Fruit fly (Drosophila melanogaster) whole organism, prepupa: ENCODE data around the gene CG13403.

Experiments
- Blimp-1 ChIP-seq: fragments of 200-800 bp; sonication (Bioruptor generic); optimal IDR thresholded peaks from 3 replicates; lab custom pipeline; 2017; ENCODE audit warnings: missing biosample characterization, missing genetic modification characterization, mild to moderate bottlenecking, moderate library complexity, missing genetic modification reagents
- CG10669 ChIP-seq: fragments of 200-800 bp; sonication (Bioruptor generic); optimal IDR thresholded peaks from 3 replicates; lab custom pipeline; 2018; ENCODE audit warnings: missing biosample characterization, mild to moderate bottlenecking, missing genetic modification characterization, moderate library complexity
- CG11294 ChIP-seq: fragments of 200-800 bp; sonication (Bioruptor generic); IDR thresholded peaks from 2 replicates; pipeline ENCODE4 v1.3.6; 2022; ENCODE audit warnings: missing biosample characterization, missing genetic modification characterization
- CG11762 ChIP-seq: fragments of 200-800 bp; sonication (Bioruptor generic); optimal IDR thresholded peaks from 3 replicates; lab custom pipeline; 2016; ENCODE audit warnings: missing biosample characterization, missing genetic modification characterization; ENCODE audit not compliant: insufficient read depth
- CG11902 ChIP-seq: fragments of 200-800 bp; sonication (Bioruptor generic); optimal IDR thresholded peaks from 3 replicates; lab custom pipeline; 2016; ENCODE audit warnings: missing biosample characterization, missing genetic modification characterization
- CG15336 ChIP-seq: fragments of 200-800 bp; sonication (Bioruptor generic); IDR thresholded peaks from 2 replicates; pipeline ENCODE4 v1.3.6; 2022; ENCODE audit warnings: missing biosample characterization, missing genetic modification characterization
- CG1621 ChIP-seq: fragments of 200-800 bp; sonication (Bioruptor generic); optimal IDR thresholded peaks from 3 replicates; lab custom pipeline; 2018; ENCODE audit warnings: missing biosample characterization, mild to moderate bottlenecking, missing genetic modification characterization
- CG16779 ChIP-seq: fragments of 200-800 bp; sonication (Bioruptor generic); optimal IDR thresholded peaks from 3 replicates; lab custom pipeline; 2017; ENCODE audit warnings: missing biosample characterization, mild to moderate bottlenecking, missing genetic modification characterization
- CG3032 ChIP-seq: fragments of 200-800 bp; optimal IDR thresholded peaks from 2 replicates; lab custom pipeline; 2019; ENCODE audit warnings: missing biosample characterization, mild to moderate bottlenecking, missing genetic modification characterization, moderate library complexity
- CG32006 ChIP-seq: fragments of 200-800 bp; sonication (Bioruptor generic); optimal IDR thresholded peaks from 3 replicates; lab custom pipeline; 2017; ENCODE audit warnings: missing biosample characterization, mild to moderate bottlenecking, missing genetic modification characterization
- CG34406 ChIP-seq: fragments of 200-800 bp; sonication (Bioruptor generic); optimal IDR thresholded peaks from 3 replicates; lab custom pipeline; 2016; ENCODE audit warnings: missing biosample characterization, missing genetic modification characterization
- CG3919 ChIP-seq: fragments of 200-800 bp; sonication (Bioruptor generic); optimal IDR thresholded peaks from 3 replicates; lab custom pipeline; 2016; ENCODE audit warnings: missing biosample characterization, missing genetic modification characterization
- CG4318 ChIP-seq: fragments of 200-800 bp; sonication (Bioruptor generic); optimal IDR thresholded peaks from 3 replicates; lab custom pipeline; 2017; ENCODE audit warnings: missing biosample characterization, mild to moderate bottlenecking, missing genetic modification characterization
- CG6163 ChIP-seq: fragments of 200-800 bp; sonication (Bioruptor generic); IDR thresholded peaks from 3 replicates; pipeline ENCODE4 v1.3.6; 2022; ENCODE audit warnings: missing biosample characterization, missing genetic modification characterization
- CG6276 ChIP-seq: fragments of 200-800 bp; sonication (Bioruptor generic); optimal IDR thresholded peaks from 2 replicates; lab custom pipeline; 2017; ENCODE audit warnings: missing biosample characterization, mild to moderate bottlenecking, missing genetic modification characterization
- CG6792 ChIP-seq: fragments of 200-800 bp; sonication (Bioruptor generic); optimal IDR thresholded peaks from 3 replicates; lab custom pipeline; 2016; ENCODE audit warnings: missing biosample characterization, missing genetic modification characterization
- CG6808 ChIP-seq: fragments of 200-800 bp; sonication (Bioruptor generic); optimal IDR thresholded peaks from 3 replicates; lab custom pipeline; 2017; ENCODE audit warnings: missing biosample characterization, missing genetic modification characterization, mild to moderate bottlenecking, moderate library complexity, missing genetic modification reagents
- CG6854 ChIP-seq: fragments of 200-800 bp; sonication (Bioruptor generic); optimal IDR thresholded peaks from 2 replicates; lab custom pipeline; 2017; ENCODE audit warnings: missing biosample characterization, mild to moderate bottlenecking, missing genetic modification characterization
- CG7368 ChIP-seq: fragments of 200-800 bp; sonication (Bioruptor generic); optimal IDR thresholded peaks from 3 replicates; lab custom pipeline; 2016; ENCODE audit warnings: missing biosample characterization, missing genetic modification characterization
- CG8119 ChIP-seq: fragments of 200-800 bp; sonication (Bioruptor generic); IDR thresholded peaks from 3 replicates; pipeline ENCODE4 v1.3.6; 2022; ENCODE audit warnings: missing biosample characterization, missing genetic modification characterization
- CG8319 ChIP-seq: fragments of 200-800 bp; sonication (Bioruptor generic); optimal IDR thresholded peaks from 3 replicates; lab custom pipeline; 2016; ENCODE audit warnings: missing biosample characterization, missing genetic modification characterization
- CG8632 ChIP-seq: fragments of 200-800 bp; sonication (Bioruptor generic); optimal IDR thresholded peaks from 3 replicates; lab custom pipeline; 2016; ENCODE audit warnings: missing biosample characterization, missing genetic modification characterization
- CG9139 ChIP-seq: fragments of 200-800 bp; sonication (Bioruptor generic); optimal IDR thresholded peaks from 3 replicates; lab custom pipeline; 2017; ENCODE audit warnings: missing biosample characterization, mild to moderate bottlenecking, missing genetic modification characterization
- Eip75B ChIP-seq: fragments of 200-800 bp; sonication (Bioruptor generic); optimal IDR thresholded peaks from 3 replicates; lab custom pipeline; 2016; ENCODE audit warnings: missing biosample characterization, missing genetic modification characterization
- Eip93F ChIP-seq: fragments of 200-800 bp; sonication (Bioruptor generic); optimal IDR thresholded peaks from 2 replicates; lab custom pipeline; 2016; ENCODE audit warnings: missing biosample characterization, mild to moderate bottlenecking, missing genetic modification characterization
- Ets21C ChIP-seq: fragments of 200-800 bp; sonication (Bioruptor generic); optimal IDR thresholded peaks from 3 replicates; lab custom pipeline; 2016; ENCODE audit warnings: missing biosample characterization, missing genetic modification characterization
- Ets96B ChIP-seq: fragments of 200-800 bp; optimal IDR thresholded peaks from 2 replicates; lab custom pipeline; 2019; ENCODE audit warnings: missing biosample characterization, mild to moderate bottlenecking, missing genetic modification characterization, moderate library complexity
- Gug ChIP-seq: fragments of 200-800 bp; sonication (Bioruptor generic); IDR thresholded peaks from 2 replicates; pipeline ENCODE4 v1.3.6; 2022; ENCODE audit warnings: missing biosample characterization, missing genetic modification characterization
- Hr38 ChIP-seq: sonication (Bioruptor generic); optimal IDR thresholded peaks from 2 replicates; lab custom pipeline; 2016; ENCODE audit warnings: missing biosample characterization, missing genetic modification characterization
- Hr39 ChIP-seq: fragments of 200-800 bp; sonication (Bioruptor generic); optimal IDR thresholded peaks from 2 replicates; lab custom pipeline; 2016; ENCODE audit warnings: missing biosample characterization, missing genetic modification characterization
- Hr4 ChIP-seq: fragments of 200-800 bp; sonication (Bioruptor generic); optimal IDR thresholded peaks from 3 replicates; lab custom pipeline; 2016; ENCODE audit warnings: missing biosample characterization, missing genetic modification characterization
- Lpt ChIP-seq: fragments of 200-800 bp; sonication (Bioruptor generic); optimal IDR thresholded peaks from 3 replicates; lab custom pipeline; 2016; ENCODE audit warnings: missing biosample characterization, missing genetic modification characterization
- OdsH ChIP-seq: fragments of 200-800 bp; sonication (Bioruptor generic); optimal IDR thresholded peaks from 3 replicates; lab custom pipeline; 2016; ENCODE audit warnings: missing biosample characterization, missing genetic modification characterization
- Smox ChIP-seq: fragments of 200-800 bp; sonication (Bioruptor generic); optimal IDR thresholded peaks from 3 replicates; lab custom pipeline; 2016; ENCODE audit warnings: missing biosample characterization, missing genetic modification characterization
- Sox102F ChIP-seq: fragments of 200-800 bp; sonication (Bioruptor generic); optimal IDR thresholded peaks from 2 replicates; lab custom pipeline; 2016; ENCODE audit warnings: missing biosample characterization, mild to moderate bottlenecking, missing genetic modification characterization
- Sox14 ChIP-seq: fragments of 200-800 bp; sonication (Bioruptor generic); optimal IDR thresholded peaks from 3 replicates; lab custom pipeline; 2016; ENCODE audit warnings: missing biosample characterization, missing genetic modification characterization
- Sox15 ChIP-seq: fragments of 200-800 bp; sonication (Bioruptor generic); optimal IDR thresholded peaks from 3 replicates; lab custom pipeline; 2016; ENCODE audit warnings: missing biosample characterization, missing genetic modification characterization
- achi ChIP-seq: fragments of 200-800 bp; sonication (Bioruptor generic); optimal IDR thresholded peaks from 3 replicates; lab custom pipeline; 2016; ENCODE audit warnings: missing biosample characterization, missing genetic modification characterization
- cyc ChIP-seq: fragments of 200-800 bp; sonication (Bioruptor generic); optimal IDR thresholded peaks from 3 replicates; lab custom pipeline; 2016; ENCODE audit warnings: missing biosample characterization, missing genetic modification characterization
- dac ChIP-seq: fragments of 200-800 bp; sonication (Bioruptor generic); optimal IDR thresholded peaks from 2 replicates; lab custom pipeline; 2017; ENCODE audit warnings: missing biosample characterization, mild to moderate bottlenecking, missing genetic modification characterization
- dsx ChIP-seq: fragments of 200-800 bp; optimal IDR thresholded peaks from 3 replicates; lab custom pipeline; 2019; ENCODE audit warnings: missing biosample characterization, mild to moderate bottlenecking, missing genetic modification characterization, moderate library complexity; ENCODE audit not compliant: poor library complexity, severe bottlenecking
- eg ChIP-seq: fragments of 200-800 bp; sonication (Bioruptor generic); IDR thresholded peaks from 3 replicates; pipeline ENCODE4 v1.3.6; 2022; ENCODE audit warnings: missing biosample characterization, missing genetic modification characterization
- esn ChIP-seq: fragments of 200-800 bp; sonication (Bioruptor generic); optimal IDR thresholded peaks from 2 replicates; lab custom pipeline; 2016; ENCODE audit warnings: missing biosample characterization, mild to moderate bottlenecking, missing genetic modification characterization, moderate library complexity
- fd59A ChIP-seq: fragments of 200-800 bp; sonication (Bioruptor generic); optimal IDR thresholded peaks from 2 replicates; lab custom pipeline; 2017; ENCODE audit warnings: missing biosample characterization, mild to moderate bottlenecking, missing genetic modification characterization, missing genetic modification reagents
- fkh ChIP-seq: fragments of 200-800 bp; sonication (Bioruptor generic); optimal IDR thresholded peaks from 3 replicates; lab custom pipeline; 2017; ENCODE audit warnings: missing biosample characterization, mild to moderate bottlenecking, missing genetic modification characterization, moderate library complexity
- lz ChIP-seq: fragments of 200-800 bp; sonication (Bioruptor generic); optimal IDR thresholded peaks from 3 replicates; lab custom pipeline; 2016; ENCODE audit warnings: missing biosample characterization, missing genetic modification characterization
- net ChIP-seq: fragments of 200-800 bp; sonication (Bioruptor generic); optimal IDR thresholded peaks from 3 replicates; lab custom pipeline; 2016; ENCODE audit warnings: missing biosample characterization, missing genetic modification characterization
- pdm3 ChIP-seq: fragments of 200-800 bp; sonication (Bioruptor generic); optimal IDR thresholded peaks from 3 replicates; lab custom pipeline; 2016; ENCODE audit warnings: missing biosample characterization, missing genetic modification characterization
- salr ChIP-seq, 2 experiments: fragments of 200-800 bp; sonication (Bioruptor generic); optimal IDR thresholded peaks; 3 replicates each; lab custom pipeline; 2016 to 2018; ENCODE audit warnings: missing biosample characterization in 2 of 2, missing genetic modification characterization in 2 of 2, mild to moderate bottlenecking in 1 of 2
- topi ChIP-seq: fragments of 200-800 bp; sonication (Bioruptor generic); optimal IDR thresholded peaks from 3 replicates; lab custom pipeline; 2016; ENCODE audit warnings: missing biosample characterization, missing genetic modification characterization
- vri ChIP-seq: fragments of 200-800 bp; sonication (Bioruptor generic); optimal IDR thresholded peaks from 3 replicates; lab custom pipeline; 2016; ENCODE audit warnings: missing biosample characterization, mild to moderate bottlenecking, missing genetic modification characterization

CG13403 gene

DNA sequence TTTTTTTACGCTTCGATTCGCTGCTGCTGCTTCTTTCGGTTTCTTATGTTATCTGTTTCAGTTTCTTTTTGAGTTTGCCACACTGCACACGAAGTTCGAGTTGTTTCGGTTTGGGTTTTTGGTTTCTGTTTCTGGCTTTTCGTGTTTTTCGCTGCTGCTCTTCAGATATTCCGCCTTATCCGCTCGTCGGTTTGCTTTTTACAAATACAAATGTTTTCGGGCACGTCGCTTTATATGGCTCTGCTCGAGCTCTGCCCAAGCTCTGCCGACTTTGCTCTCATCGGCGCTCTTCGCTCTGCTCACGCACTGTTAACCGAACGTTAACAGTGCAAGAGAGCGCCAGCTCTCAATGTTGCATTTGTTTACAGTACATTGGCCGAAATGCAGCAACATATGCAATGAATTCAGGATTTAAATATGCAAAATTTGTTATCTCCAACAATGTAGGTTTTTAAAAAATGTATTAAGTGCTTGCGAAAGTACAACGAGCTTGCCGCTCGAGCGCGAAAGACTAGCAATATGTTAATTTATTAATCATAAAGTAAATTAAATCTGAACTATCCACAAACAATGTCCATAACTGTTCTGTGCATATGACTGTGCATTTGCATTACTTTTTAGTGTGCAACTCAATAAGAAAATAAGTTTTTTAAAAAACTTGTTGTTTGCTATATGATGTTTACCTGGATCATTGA is 19.6 kb upstream of the CG13403 start:
- TF ChIP-seq CG32006 (GFP tag; lab: Kevin White, UChicago) (peak; percentile 76), CG6854 (GFP tag; lab: Kevin White, UChicago) (peak; percentile 18), CG10669 (GFP tag; lab: Kevin White, UChicago) (no peak), Sox14 (GFP tag; lab: Kevin White, UChicago) (peak; percentile 28), CG9139 (GFP tag; lab: Kevin White, UChicago) (no peak), Ets96B (tag; lab: Kevin White, UChicago) (no peak), net (GFP tag; lab: Kevin White, UChicago) (no peak), eg (GFP tag; lab: Robert Waterston, UW) (peak; percentile 40; the same call in 1 of the 3 replicates), Gug (GFP tag; lab: Robert Waterston, UW) (no peak), CG8632 (GFP tag; lab: Kevin White, UChicago) (no peak), CG11902 (GFP tag; lab: Kevin White, UChicago) (no peak), CG3919 (no peak), Smox (GFP tag; lab: Kevin White, UChicago) (peak; percentile 15), Sox15 (GFP tag; lab: Kevin White, UChicago) (no peak), dsx (peak; percentile 71), esn (GFP tag; lab: Kevin White, UChicago) (peak; percentile 14), OdsH (peak; percentile 38), CG7368 (GFP tag; lab: Kevin White, UChicago) (no peak), CG4318 (GFP tag; lab: Kevin White, UChicago) (peak; percentile 40), CG15336 (peak; percentile 14), CG16779 (tag; lab: Kevin White, UChicago) (no peak), CG11762 (no peak), CG8119 (GFP tag; lab: Robert Waterston, UW) (no peak), salr (GFP tag; optimal IDR thresholded peaks at IDR 0.05; lab: Kevin White, UChicago) (peak in 1 of 2 experiments; percentile 49), Hr4 (GFP tag; lab: Kevin White, UChicago) (peak; percentile 48), pdm3 (GFP tag; lab: Kevin White, UChicago) (peak; percentile 55), CG34406 (GFP tag; lab: Kevin White, UChicago) (no peak), Eip93F (no peak), cyc (GFP tag; lab: Kevin White, UChicago) (no peak), CG3032 (tag; lab: Kevin White, UChicago) (peak; percentile 30), topi (GFP tag; lab: Kevin White, UChicago) (peak; percentile 6), CG6808 (GFP tag; lab: Kevin White, UChicago) (peak; percentile 46), vri (GFP tag; lab: Kevin White, UChicago) (peak; percentile 11), Sox102F (GFP tag; lab: Kevin White, UChicago) (peak; percentile 10), achi (GFP tag; lab: Kevin White, UChicago) (peak; percentile 24), fd59A (GFP tag; lab: Kevin White, UChicago) (peak; percentile 37), fkh (GFP tag; lab: Kevin White, UChicago) (no peak), CG6276 (GFP tag; lab: Kevin White, UChicago) (no peak), Blimp-1 (GFP tag; lab: Kevin White, UChicago) (no peak), Ets21C (GFP tag; lab: Kevin White, UChicago) (no peak), CG6163 (no peak; the same call in 2 of the 3 replicates), CG11294 (GFP tag; lab: Robert Waterston, UW) (no peak), dac (GFP tag; lab: Kevin White, UChicago) (no peak), CG8319 (GFP tag; lab: Kevin White, UChicago) (no peak), Hr39 (GFP tag; lab: Kevin White, UChicago) (no peak), Lpt (GFP tag; lab: Kevin White, UChicago) (no peak), CG6792 (GFP tag; lab: Kevin White, UChicago) (no peak), Eip75B (GFP tag; lab: Kevin White, UChicago) (no peak), lz (GFP tag; lab: Kevin White, UChicago) (no peak), Hr38 (GFP tag; lab: Kevin White, UChicago) (no peak), CG1621 (no peak)
